Worm (Caenorhabditis elegans): ENCODE results near the gene ppgn-1.

ce11 chrIV:2387970-2388705, 39.4 kb upstream of the ppgn-1 start, which contains the start of gene sec-61.B:
- TF ChIP-seq elt-3 (tag; optimal IDR thresholded peaks at IDR 0.05) (no peak), aly-2 (tag; optimal IDR thresholded peaks at IDR 0.05) (no peak), unc-55 (GFP tag; optimal IDR thresholded peaks at IDR 0.05) (no peak), zag-1 (tag; optimal IDR thresholded peaks at IDR 0.05) (no peak)
